Fruit fly (Drosophila melanogaster): Measurements from ENCODE around the gene CG18809.
A peak's percentile ranks its signal among the peaks of the same experiment; 100 is the strongest.

Gene CG18809

dm6 chrX:19744003-19744488 is at the start of gene CG18809, which contains the start of the genes COX6B, CG33932 and Rpp20 (continued):
- TF ChIP-seq CG5245 (GFP tag; optimal IDR thresholded peaks at IDR 0.05) (no peak), CG9727 (GFP tag; optimal IDR thresholded peaks at IDR 0.05) (peak; percentile 53), Usf (GFP tag; optimal IDR thresholded peaks at IDR 0.05) (peak; percentile 28), p53 (GFP tag; optimal IDR thresholded peaks at IDR 0.05) (peak; percentile 71), Dp (GFP tag; optimal IDR thresholded peaks at IDR 0.05) (peak; percentile 52), CG7745 (tag; optimal IDR thresholded peaks at IDR 0.05) (no peak), CG4404 (GFP tag; IDR thresholded peaks at IDR 0.05) (peak; percentile 18; the same call in 1 of the 2 replicates), nau (GFP tag; optimal IDR thresholded peaks at IDR 0.05) (no peak), CG2875 (GFP tag; optimal IDR thresholded peaks at IDR 0.05) (no peak), NC2β (GFP tag; optimal IDR thresholded peaks at IDR 0.05) (peak; percentile 86), abd-A (tag; optimal IDR thresholded peaks at IDR 0.05) (no peak), CG8944 (GFP tag; optimal IDR thresholded peaks at IDR 0.05) (peak; percentile 62), CG14441 (GFP tag; IDR thresholded peaks at IDR 0.05) (peak; percentile 26; the same call in 1 of the 2 replicates), caup (GFP tag; optimal IDR thresholded peaks at IDR 0.05; ENCODE audit: severe bottlenecking) (peak; percentile 83), dysf (GFP tag; IDR thresholded peaks at IDR 0.05) (peak; percentile 69; the same call in 2 of the 3 replicates), D (optimal IDR thresholded peaks at IDR 0.05) (no peak), D (GFP tag; optimal IDR thresholded peaks at IDR 0.05) (no peak), ken (GFP tag; IDR thresholded peaks at IDR 0.05) (peak; percentile 86), Mad (GFP tag; optimal IDR thresholded peaks at IDR 0.05) (peak; percentile 72), ems (GFP tag; optimal IDR thresholded peaks at IDR 0.05) (peak; percentile 63), CG17912 (GFP tag; optimal IDR thresholded peaks at IDR 0.05) (peak; percentile 52), CG11723 (GFP tag; optimal IDR thresholded peaks at IDR 0.05) (peak; percentile 48), Dek (tag; optimal IDR thresholded peaks at IDR 0.05) (peak; percentile 34), CG14014 (GFP tag; IDR thresholded peaks at IDR 0.05) (peak; percentile 56), CG10543 (GFP tag; optimal IDR thresholded peaks at IDR 0.05) (peak; percentile 58), CG32772 (GFP tag; IDR thresholded peaks at IDR 0.05) (peak; percentile 38; the same call in 1 of the 2 replicates), Blimp-1 (GFP tag; optimal IDR thresholded peaks at IDR 0.05) (no peak), fd64A (GFP tag; optimal IDR thresholded peaks at IDR 0.05) (peak; percentile 16), ara (GFP tag; IDR thresholded peaks at IDR 0.05) (peak; percentile 65; the same call in 1 of the 2 replicates), disco-r (GFP tag; optimal IDR thresholded peaks at IDR 0.05) (peak; percentile 56), da (GFP tag; optimal IDR thresholded peaks at IDR 0.05) (peak; percentile 60), Eip74EF (GFP tag; optimal IDR thresholded peaks at IDR 0.05) (no peak), CG31224 (GFP tag; IDR thresholded peaks at IDR 0.05) (0 out of 2 replicates have a peak, but pooled peaks have one; percentile 24), CG9215 (GFP tag; IDR thresholded peaks at IDR 0.05) (0 out of 2 replicates have a peak, but pooled peaks have one; percentile 26), crp (GFP tag; optimal IDR thresholded peaks at IDR 0.05) (peak in 1 of 2 experiments; percentile 51), CG3407 (GFP tag; optimal IDR thresholded peaks at IDR 0.05) (no peak), HmgD (GFP tag; optimal IDR thresholded peaks at IDR 0.05) (peak; percentile 93), CG7963 (GFP tag; IDR thresholded peaks at IDR 0.05; ENCODE audit: partially characterized antibody) (peak; percentile 91), Sox100B (GFP tag; optimal IDR thresholded peaks at IDR 0.05) (no peak), CG11398 (GFP tag; optimal IDR thresholded peaks at IDR 0.05) (peak; percentile 59), CoRest (tag; optimal IDR thresholded peaks at IDR 0.05) (peak; percentile 34), zf30C (GFP tag; optimal IDR thresholded peaks at IDR 0.05) (no peak), sc (optimal IDR thresholded peaks at IDR 0.05) (no peak), sc (GFP tag; optimal IDR thresholded peaks at IDR 0.05) (no peak), gsb-n (tag; optimal IDR thresholded peaks at IDR 0.05) (no peak), CG4854 (GFP tag; optimal IDR thresholded peaks at IDR 0.05) (no peak), her (GFP tag; optimal IDR thresholded peaks at IDR 0.05) (peak; percentile 75), al (GFP tag; IDR thresholded peaks at IDR 0.05) (peak; percentile 63), gfzf (GFP tag; optimal IDR thresholded peaks at IDR 0.05) (peak; percentile 33), CG12071 (GFP tag; optimal IDR thresholded peaks at IDR 0.05) (no peak)

All from whole organism, embryonic.